Worm (Caenorhabditis elegans) whole organism, late embryonic: ENCODE results near the gene Y34B4A.10.

Experiments used
- K09A11.1 ChIP-seq: sonication (generic microtip); optimal IDR thresholded peaks from 2 replicates; lab custom pipeline; 2017; ENCODE audit warnings: antibody characterized with exemption, mild to moderate bottlenecking, missing genetic modification characterization, missing compliant biosample characterization; ENCODE audit not compliant: insufficient read depth
- ceh-22 ChIP-seq: sonication (generic microtip); optimal IDR thresholded peaks from 2 replicates; lab custom pipeline; 2017; ENCODE audit warnings: missing biosample characterization, missing genetic modification characterization
- dmd-4 ChIP-seq: sonication (generic microtip); optimal IDR thresholded peaks from 2 replicates; lab custom pipeline; 2016; ENCODE audit warnings: borderline replicate concordance, missing genetic modification characterization, missing compliant biosample characterization
- pqm-1 ChIP-seq: sonication (generic microtip); optimal IDR thresholded peaks from 2 replicates; lab custom pipeline; 2016; ENCODE audit warnings: missing genetic modification characterization, missing compliant biosample characterization
- tbx-2 ChIP-seq: sonication (generic microtip); optimal IDR thresholded peaks from 2 replicates; lab custom pipeline; 2016; ENCODE audit warnings: missing genetic modification characterization, missing compliant biosample characterization

DNA sequence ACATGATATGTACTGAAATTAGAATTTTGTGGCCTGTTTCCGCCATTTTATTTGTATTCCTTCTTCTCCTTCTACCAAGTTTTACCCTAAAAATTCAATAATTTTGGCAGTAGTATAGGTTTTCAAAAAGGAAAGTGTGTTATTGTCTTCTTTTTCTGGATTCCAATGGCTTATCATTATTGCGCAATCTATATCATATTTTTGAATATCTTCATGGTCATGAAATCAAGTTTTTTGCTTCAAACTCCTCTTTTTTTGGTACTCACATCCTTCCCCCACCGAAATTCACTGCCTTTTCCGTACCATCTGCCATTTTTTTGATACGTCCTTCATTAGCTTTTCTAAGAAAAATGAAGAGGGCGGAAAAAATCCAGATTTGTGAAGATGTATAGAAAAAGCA lies 949 bp upstream of the Y34B4A.10 start:
- TF ChIP-seq dmd-4 = no peak
- TF ChIP-seq tbx-2 = no peak
- TF ChIP-seq ceh-22 (tag; lab: Kevin White, UChicago) = no peak
- TF ChIP-seq K09A11.1 (tag; lab: Kevin White, UChicago) = no peak
- TF ChIP-seq pqm-1 (tag; lab: Kevin White, UChicago) = no peak
